Worm (Caenorhabditis elegans): ENCODE data around the gene K11H12.3.

The K11H12.3 gene

ce11 chrIV:682726-683340 lies 9.6 kb upstream of the K11H12.3 start:
- TF ChIP-seq tbx-37 (GFP tag; conservative IDR thresholded peaks at IDR 0.05) (peak; percentile 79), ets-7 (tag; optimal IDR thresholded peaks at IDR 0.05) (peak; percentile 50), pes-1 (GFP tag; IDR thresholded peaks at IDR 0.05) (peak; percentile 89), scrt-1 (GFP tag; IDR thresholded peaks at IDR 0.05) (peak; percentile 87), sea-1 (GFP tag; conservative IDR thresholded peaks at IDR 0.05) (peak; percentile 85), B0310.2 (tag; optimal IDR thresholded peaks at IDR 0.05) (peak; percentile 73), hmbx-1 (tag; optimal IDR thresholded peaks at IDR 0.05) (peak; percentile 41), hnd-1 (tag; optimal IDR thresholded peaks at IDR 0.05) (peak; percentile 72), tbx-11 (GFP tag; IDR thresholded peaks at IDR 0.05) (peak; percentile 85), ceh-36 (tag; optimal IDR thresholded peaks at IDR 0.05) (peak; percentile 68), tra-4 (tag; optimal IDR thresholded peaks at IDR 0.05) (peak; percentile 2), ceh-13 (GFP tag; optimal IDR thresholded peaks at IDR 0.05) (peak; percentile 74), F13C5.2 (tag; optimal IDR thresholded peaks at IDR 0.05) (peak; percentile 70), aly-1 (tag; optimal IDR thresholded peaks at IDR 0.05) (peak; percentile 84), ama-1 (optimal IDR thresholded peaks at IDR 0.05) (no peak), flt-1 (GFP tag; IDR thresholded peaks at IDR 0.05) (peak; percentile 86), hmg-4 (GFP tag; optimal IDR thresholded peaks at IDR 0.05) (peak; percentile 93)

DNA sequence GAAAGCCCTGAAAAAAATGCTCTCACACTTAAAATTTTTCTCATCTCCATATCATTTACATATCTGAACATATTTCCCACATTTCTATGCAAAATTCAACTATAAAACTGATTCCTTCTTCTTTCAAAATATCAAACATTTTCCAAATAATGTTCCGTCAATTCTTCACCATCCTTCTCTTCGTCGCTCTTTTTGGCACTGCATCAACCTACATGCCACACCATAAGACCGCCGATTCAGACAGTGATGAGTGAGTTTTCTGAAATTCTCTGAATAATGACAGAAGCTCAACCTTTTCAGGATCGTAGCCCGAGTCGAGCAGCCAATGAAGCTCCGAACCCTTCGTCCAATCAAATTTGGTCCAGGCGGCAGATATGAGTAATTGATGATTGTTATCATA lies 3.0 kb upstream of the K11H12.3 start, which contains the start of gene K11H12.5:
TSS of gene K11H12.5 (plus strand) at position 301 of the 400 bp plus-strand sequence.
- no peak for TF ChIP-seq tbx-11 (GFP tag; IDR thresholded peaks at IDR 0.05)
- TF ChIP-seq hmg-4 (GFP tag; optimal IDR thresholded peaks at IDR 0.05): no peak
- no peak for TF ChIP-seq ets-7 (tag; optimal IDR thresholded peaks at IDR 0.05)
- TF ChIP-seq aly-1 (tag; optimal IDR thresholded peaks at IDR 0.05): no peak
- TF ChIP-seq pes-1 (GFP tag; IDR thresholded peaks at IDR 0.05): no peak
- no peak for TF ChIP-seq tbx-37 (GFP tag; conservative IDR thresholded peaks at IDR 0.05)

DNA sequence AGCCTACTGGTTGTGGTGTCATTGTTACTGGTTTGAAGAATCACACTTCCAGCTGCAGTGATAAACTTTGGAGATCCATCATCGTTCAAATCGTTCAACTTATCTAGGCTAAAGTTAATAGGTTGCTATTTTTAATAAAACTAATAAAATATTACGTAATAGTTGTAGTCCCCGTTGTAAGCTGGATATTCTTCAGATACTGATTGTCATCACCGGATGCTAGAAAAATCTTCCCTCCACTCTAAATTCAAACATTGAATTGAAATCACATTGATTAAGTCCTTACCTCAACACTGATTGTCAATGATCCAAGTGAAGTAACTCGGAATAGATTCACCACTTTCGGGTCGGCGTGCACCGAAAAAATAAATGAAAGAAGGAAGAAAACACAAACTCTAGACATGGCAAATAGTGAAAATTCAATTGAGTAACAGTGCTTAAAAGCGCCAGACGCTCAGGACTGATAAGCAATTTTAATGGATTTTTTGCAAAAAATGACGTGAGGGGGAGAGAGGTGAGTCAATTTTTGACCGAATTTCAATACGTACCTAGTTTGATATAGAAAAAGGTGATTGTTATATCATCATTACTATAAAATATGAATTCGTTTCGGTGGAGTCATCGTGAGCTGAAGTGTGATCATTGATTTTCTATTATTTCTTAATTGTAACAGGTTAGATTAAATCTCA lies 2.3 kb upstream of the K11H12.3 start, which contains the start of the genes K11H12.4 and K11H12.10:
TSS of gene K11H12.4 (minus strand) at position 413 of the 689 bp plus-strand sequence.
TSS of gene K11H12.10 (plus strand) at position 605 of the 689 bp plus-strand sequence.
- TF ChIP-seq tbx-11 (GFP tag; IDR thresholded peaks at IDR 0.05) (no peak), scrt-1 (GFP tag; IDR thresholded peaks at IDR 0.05) (no peak), sea-1 (GFP tag; conservative IDR thresholded peaks at IDR 0.05) (no peak)

DNA sequence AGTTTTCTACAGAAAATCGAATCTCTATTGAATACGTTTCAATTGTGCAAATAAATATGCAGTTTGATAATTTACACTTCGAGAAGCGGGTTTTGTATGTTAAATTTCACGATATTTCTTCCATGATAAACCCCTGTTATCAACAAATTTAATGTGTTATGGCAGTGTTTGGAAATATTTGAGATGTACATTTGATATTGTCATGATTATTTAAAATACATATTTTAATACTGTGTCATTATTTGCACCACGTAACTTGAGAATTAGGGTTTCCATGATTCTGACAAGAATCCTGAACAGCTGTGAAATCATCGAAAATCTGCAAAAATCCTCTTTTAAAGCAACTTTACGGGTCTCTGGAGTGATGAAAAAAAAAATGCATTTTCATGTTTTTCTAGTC lies 2.8 kb downstream of the K11H12.3 start, which contains the start of gene K11H12.11:
TSS of gene K11H12.11 (minus strand) at position 101 of the 400 bp plus-strand sequence.
- TF ChIP-seq hnd-1 (tag; optimal IDR thresholded peaks at IDR 0.05) (no peak), B0310.2 (tag; optimal IDR thresholded peaks at IDR 0.05) (no peak), ceh-36 (tag; optimal IDR thresholded peaks at IDR 0.05) (no peak), flt-1 (GFP tag; IDR thresholded peaks at IDR 0.05) (no peak), hmbx-1 (tag; optimal IDR thresholded peaks at IDR 0.05) (no peak), hmg-4 (GFP tag; optimal IDR thresholded peaks at IDR 0.05) (no peak), ets-7 (tag; optimal IDR thresholded peaks at IDR 0.05) (no peak), ama-1 (optimal IDR thresholded peaks at IDR 0.05) (no peak), tbx-11 (GFP tag; IDR thresholded peaks at IDR 0.05) (no peak), tbx-37 (GFP tag; conservative IDR thresholded peaks at IDR 0.05) (no peak), ceh-13 (GFP tag; optimal IDR thresholded peaks at IDR 0.05) (no peak), aly-1 (tag; optimal IDR thresholded peaks at IDR 0.05) (no peak), tra-4 (tag; optimal IDR thresholded peaks at IDR 0.05) (no peak)

DNA sequence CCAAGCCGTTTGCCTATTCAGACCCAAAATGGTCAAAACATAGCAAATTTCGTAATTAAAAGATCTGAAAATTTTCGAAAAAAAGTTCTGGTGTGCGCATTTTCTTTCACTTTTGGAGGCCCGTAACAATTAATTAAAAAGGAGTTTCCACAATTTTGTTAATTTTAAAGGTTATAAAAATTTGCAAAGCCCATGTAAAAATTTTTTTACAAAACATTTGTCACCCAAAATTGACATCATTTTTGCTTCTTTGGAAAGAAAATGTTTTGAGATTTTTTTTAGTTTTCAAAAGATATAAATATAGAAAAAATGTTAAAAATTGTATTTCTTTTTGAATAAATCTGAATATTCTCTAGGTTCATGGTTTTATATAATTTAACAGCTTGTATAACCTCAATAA lies 6.3 kb downstream of the K11H12.3 start, which contains the start of gene K11H12.6:
TSS of gene K11H12.6 (plus strand) at position 301 of the 400 bp plus-strand sequence.
- no peak for TF ChIP-seq aly-1 (tag; optimal IDR thresholded peaks at IDR 0.05)

ce11 chrIV:665225-665624 lies 8.1 kb downstream of the K11H12.3 start, which contains the start of gene K11H12.7:
TSS of gene K11H12.7 (plus strand) at chrIV:665525.
- no peak for TF ChIP-seq ceh-13 (GFP tag; optimal IDR thresholded peaks at IDR 0.05)
- TF ChIP-seq ets-7 (tag; optimal IDR thresholded peaks at IDR 0.05): no peak
- TF ChIP-seq hmbx-1 (tag; optimal IDR thresholded peaks at IDR 0.05): no peak
- TF ChIP-seq tbx-37 (GFP tag; conservative IDR thresholded peaks at IDR 0.05): no peak
- TF ChIP-seq ama-1 (optimal IDR thresholded peaks at IDR 0.05): no peak
- TF ChIP-seq sea-1 (GFP tag; conservative IDR thresholded peaks at IDR 0.05): no peak
- TF ChIP-seq ceh-36 (tag; optimal IDR thresholded peaks at IDR 0.05): no peak
- TF ChIP-seq tra-4 (tag; optimal IDR thresholded peaks at IDR 0.05): no peak

ce11 chrIV:664122-664521 lies 9.2 kb downstream of the K11H12.3 start:
- TF ChIP-seq aly-1 (tag; optimal IDR thresholded peaks at IDR 0.05) (no peak), tbx-11 (GFP tag; IDR thresholded peaks at IDR 0.05) (no peak), F13C5.2 (tag; optimal IDR thresholded peaks at IDR 0.05) (no peak), ama-1 (optimal IDR thresholded peaks at IDR 0.05) (no peak), scrt-1 (GFP tag; IDR thresholded peaks at IDR 0.05) (no peak), tbx-37 (GFP tag; conservative IDR thresholded peaks at IDR 0.05) (no peak), hmbx-1 (tag; optimal IDR thresholded peaks at IDR 0.05) (no peak), ceh-13 (GFP tag; optimal IDR thresholded peaks at IDR 0.05) (no peak)

- TF ChIP-seq F13C5.2 (tag; optimal IDR thresholded peaks at IDR 0.05) (no peak), tbx-37 (GFP tag; conservative IDR thresholded peaks at IDR 0.05) (no peak), aly-1 (tag; optimal IDR thresholded peaks at IDR 0.05) (no peak), B0310.2 (tag; optimal IDR thresholded peaks at IDR 0.05) (no peak), ceh-36 (tag; optimal IDR thresholded peaks at IDR 0.05) (no peak), pes-1 (GFP tag; IDR thresholded peaks at IDR 0.05) (no peak), ets-7 (tag; optimal IDR thresholded peaks at IDR 0.05) (no peak), tbx-11 (GFP tag; IDR thresholded peaks at IDR 0.05) (no peak)
Measured at ce11 chrIV:661623-662022, 11.7 kb downstream of the K11H12.3 start.
